Fruit fly (Drosophila melanogaster): ENCODE data around the gene pkm.
A peak's percentile ranks its signal among the peaks of the same experiment; 100 is the strongest.

Gene pkm

DNA sequence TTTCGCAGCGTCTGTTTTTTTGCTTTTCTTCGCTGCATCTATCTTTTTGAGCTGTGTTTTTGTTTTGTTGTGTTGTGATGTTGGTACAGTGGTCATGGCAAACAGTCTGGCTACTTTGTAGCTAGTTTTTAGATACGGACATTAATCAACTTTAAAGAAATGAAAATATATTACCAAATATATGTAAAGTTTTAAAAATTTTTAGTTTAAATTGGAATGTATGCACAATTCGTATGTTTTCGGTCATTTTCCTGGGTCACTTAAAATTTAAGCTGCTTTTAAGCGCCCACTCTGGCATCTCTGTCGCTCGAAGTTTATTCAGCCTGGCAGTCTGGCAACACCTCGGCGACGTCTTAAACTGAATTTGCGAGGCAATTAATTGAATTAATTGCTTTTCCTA, 7.4 kb downstream of the pkm start, which contains the start of gene CG11695 (continued):
- TF ChIP-seq E2f1 (GFP tag; IDR thresholded peaks at IDR 0.05): peak; percentile 35; the same call in 1 of the 2 replicates
- peak; percentile 75 for TF ChIP-seq lab (GFP tag; optimal IDR thresholded peaks at IDR 0.05)
- no peak for TF ChIP-seq hb (GFP tag; IDR thresholded peaks at IDR 0.05; ENCODE audit: partially characterized antibody)
- TF ChIP-seq CG8290 (GFP tag; optimal IDR thresholded peaks at IDR 0.05): peak; percentile 69
- peak in 1 of 2 experiments; percentile 15 for TF ChIP-seq CG8290 (tag; optimal IDR thresholded peaks at IDR 0.05)
- peak; percentile 37; the same call in 1 of the 2 replicates for TF ChIP-seq HLH3B (GFP tag; IDR thresholded peaks at IDR 0.05)
- no peak; the same call in 1 of the 2 replicates for TF ChIP-seq stc (GFP tag; IDR thresholded peaks at IDR 0.05)
- TF ChIP-seq dan (GFP tag; IDR thresholded peaks at IDR 0.05): no peak
- peak; percentile 22 for TF ChIP-seq CG17186 (GFP tag; optimal IDR thresholded peaks at IDR 0.05)
- peak in 1 of 3 experiments; percentile 58 for TF ChIP-seq lola (GFP tag; optimal IDR thresholded peaks at IDR 0.05)
- peak; percentile 17 for TF ChIP-seq pnt (GFP tag; optimal IDR thresholded peaks at IDR 0.05)
- no peak for TF ChIP-seq yki (optimal IDR thresholded peaks at IDR 0.05)
- TF ChIP-seq ase (GFP tag; IDR thresholded peaks at IDR 0.05): no peak
- no peak for TF ChIP-seq CG5180 (GFP tag; optimal IDR thresholded peaks at IDR 0.05)
- TF ChIP-seq CG15011 (GFP tag; optimal IDR thresholded peaks at IDR 0.05): no peak
- no peak for TF ChIP-seq fru (optimal IDR thresholded peaks at IDR 0.05)
- peak; percentile 36 for TF ChIP-seq schlank (tag; optimal IDR thresholded peaks at IDR 0.05)
- TF ChIP-seq CG17829 (tag; optimal IDR thresholded peaks at IDR 0.05): peak; percentile 68
- peak; percentile 19 to 54 for TF ChIP-seq chif (GFP tag; optimal IDR thresholded peaks at IDR 0.05)
- no peak for TF ChIP-seq CG6175 (GFP tag; IDR thresholded peaks at IDR 0.05)
- 0 out of 2 replicates have a peak, but pooled peaks have one; percentile 24 for TF ChIP-seq ttk (GFP tag; IDR thresholded peaks at IDR 0.05)
- peak; percentile 35 for TF ChIP-seq Bdp1 (GFP tag; optimal IDR thresholded peaks at IDR 0.05)
- TF ChIP-seq fu2 (GFP tag; optimal IDR thresholded peaks at IDR 0.05): peak; percentile 26
- TF ChIP-seq Vsx1 (GFP tag; optimal IDR thresholded peaks at IDR 0.05): no peak
- TF ChIP-seq Adf1 (GFP tag; IDR thresholded peaks at IDR 0.05): peak; percentile 43
- TF ChIP-seq CG1024 (GFP tag; IDR thresholded peaks at IDR 0.05): peak; percentile 27; the same call in 1 of the 2 replicates
- TF ChIP-seq Hmx (GFP tag; optimal IDR thresholded peaks at IDR 0.05): no peak
- no peak for TF ChIP-seq run (tag; optimal IDR thresholded peaks at IDR 0.05)
- no peak for TF ChIP-seq CG12071 (GFP tag; optimal IDR thresholded peaks at IDR 0.05)
- TF ChIP-seq abd-A (tag; optimal IDR thresholded peaks at IDR 0.05): no peak
- TF ChIP-seq CG31441 (GFP tag; IDR thresholded peaks at IDR 0.05): peak; percentile 59
- peak; percentile 53 for TF ChIP-seq caup (GFP tag; optimal IDR thresholded peaks at IDR 0.05; ENCODE audit: severe bottlenecking)
- TF ChIP-seq cas (GFP tag; IDR thresholded peaks at IDR 0.05): peak; percentile 46; the same call in 1 of the 2 replicates
- peak; percentile 73 for TF ChIP-seq Xbp1 (GFP tag; optimal IDR thresholded peaks at IDR 0.05)
- no peak for TF ChIP-seq Mrtf (GFP tag; IDR thresholded peaks at IDR 0.05)
- TF ChIP-seq CG13894 (tag; optimal IDR thresholded peaks at IDR 0.05): peak; percentile 80
- TF ChIP-seq CG32772 (GFP tag; IDR thresholded peaks at IDR 0.05): no peak
- no peak for TF ChIP-seq Eip74EF (GFP tag; optimal IDR thresholded peaks at IDR 0.05)
- no peak for TF ChIP-seq btn (GFP tag; optimal IDR thresholded peaks at IDR 0.05)
- no peak for TF ChIP-seq inv (GFP tag; IDR thresholded peaks at IDR 0.05; ENCODE audit: partially characterized antibody)
- peak; percentile 81 for TF ChIP-seq Rfx (GFP tag; IDR thresholded peaks at IDR 0.05)
- peak; percentile 63 for TF ChIP-seq trem (tag; optimal IDR thresholded peaks at IDR 0.05)
- TF ChIP-seq MESR4 (GFP tag; optimal IDR thresholded peaks at IDR 0.05): no peak
- TF ChIP-seq CTCF (GFP tag; optimal IDR thresholded peaks at IDR 0.05): no peak
- peak; percentile 7 for TF ChIP-seq CG9797 (GFP tag; optimal IDR thresholded peaks at IDR 0.05)
- TF ChIP-seq Optix (GFP tag; IDR thresholded peaks at IDR 0.05): no peak
- peak; percentile 82 for TF ChIP-seq gem (tag; optimal IDR thresholded peaks at IDR 0.05)
- TF ChIP-seq Sin3A (optimal IDR thresholded peaks at IDR 0.05): peak; percentile 44
- peak; percentile 70 for TF ChIP-seq NFAT (GFP tag; IDR thresholded peaks at IDR 0.05)
- no peak for TF ChIP-seq Sox100B (GFP tag; optimal IDR thresholded peaks at IDR 0.05)
- TF ChIP-seq CG16863 (GFP tag; optimal IDR thresholded peaks at IDR 0.05): peak; percentile 28
- TF ChIP-seq bcd (GFP tag; optimal IDR thresholded peaks at IDR 0.05): peak; percentile 45
